Fruit fly (Drosophila melanogaster): ENCODE data around the gene Nep5.

Nep5 gene

dm6 chr3R:27070906-27071498 lies 7.0 kb upstream of the Nep5 start:
- TF ChIP-seq CG12768 (GFP tag; optimal IDR thresholded peaks at IDR 0.05) (peak; percentile 14), Crg-1 (GFP tag; optimal IDR thresholded peaks at IDR 0.05) (no peak), toe (GFP tag; optimal IDR thresholded peaks at IDR 0.05) (no peak), tj (GFP tag; optimal IDR thresholded peaks at IDR 0.05) (no peak), CG11617 (GFP tag; optimal IDR thresholded peaks at IDR 0.05) (no peak), CG5204 (GFP tag; optimal IDR thresholded peaks at IDR 0.05) (no peak), CG7045 (GFP tag; optimal IDR thresholded peaks at IDR 0.05) (no peak), Hr96 (GFP tag; optimal IDR thresholded peaks at IDR 0.05) (no peak), CG14711 (tag; optimal IDR thresholded peaks at IDR 0.05) (no peak), pad (GFP tag; optimal IDR thresholded peaks at IDR 0.05) (no peak), kay (GFP tag; ENCODE audit: borderline replicate concordance) (peak; percentile 69), CG7101 (tag; optimal IDR thresholded peaks at IDR 0.05) (no peak)

dm6 chr3R:27069810-27070625 lies 6.0 kb upstream of the Nep5 start, which contains the start of gene spz:
Gene spz, minus strand, starts transcription at chr3R:27070070.
- no peak for TF ChIP-seq CG14711 (tag; optimal IDR thresholded peaks at IDR 0.05)
- no peak for TF ChIP-seq CG7045 (GFP tag; optimal IDR thresholded peaks at IDR 0.05)
- TF ChIP-seq ovo (GFP tag; optimal IDR thresholded peaks at IDR 0.05) = peak; percentile 40
- TF ChIP-seq cic (GFP tag; optimal IDR thresholded peaks at IDR 0.05) = no peak
- TF ChIP-seq Hr96 (GFP tag; optimal IDR thresholded peaks at IDR 0.05) = no peak
- no peak for TF ChIP-seq CG7101 (tag; optimal IDR thresholded peaks at IDR 0.05)
- no peak for TF ChIP-seq CG5204 (GFP tag; optimal IDR thresholded peaks at IDR 0.05)
- peak; percentile 31 for TF ChIP-seq bab1 (GFP tag; optimal IDR thresholded peaks at IDR 0.05)
- TF ChIP-seq CG12768 (GFP tag; optimal IDR thresholded peaks at IDR 0.05) = peak; percentile 11
- TF ChIP-seq Crg-1 (GFP tag; optimal IDR thresholded peaks at IDR 0.05) = no peak
- TF ChIP-seq Mnt (GFP tag; optimal IDR thresholded peaks at IDR 0.05) = no peak
- no peak for TF ChIP-seq kay (GFP tag; ENCODE audit: borderline replicate concordance)
- peak; percentile 46 for TF ChIP-seq pad (GFP tag; optimal IDR thresholded peaks at IDR 0.05)

dm6 chr3R:27069201-27069600 lies 5.2 kb upstream of the Nep5 start:
- TF ChIP-seq kay (GFP tag; ENCODE audit: borderline replicate concordance) (peak; percentile 75), toe (GFP tag; optimal IDR thresholded peaks at IDR 0.05) (no peak), cic (GFP tag; optimal IDR thresholded peaks at IDR 0.05) (no peak), CG11617 (GFP tag; optimal IDR thresholded peaks at IDR 0.05) (no peak)

dm6 chr3R:27067362-27067761 lies 3.4 kb upstream of the Nep5 start:
- no peak for TF ChIP-seq ovo (GFP tag; optimal IDR thresholded peaks at IDR 0.05)
- peak; percentile 8 for TF ChIP-seq CG14711 (tag; optimal IDR thresholded peaks at IDR 0.05)

dm6 chr3R:27065136-27065535 lies 1.1 kb upstream of the Nep5 start, which contains the start of gene CG43935:
Gene CG43935, plus strand, starts transcription at chr3R:27065436.
- no peak for TF ChIP-seq kay (GFP tag; ENCODE audit: borderline replicate concordance)
- no peak for TF ChIP-seq CG7045 (GFP tag; optimal IDR thresholded peaks at IDR 0.05)
- no peak for TF ChIP-seq cic (GFP tag; optimal IDR thresholded peaks at IDR 0.05)
- no peak for TF ChIP-seq Clk (GFP tag; optimal IDR thresholded peaks at IDR 0.05)
- no peak for TF ChIP-seq Crg-1 (GFP tag; optimal IDR thresholded peaks at IDR 0.05)
- no peak for TF ChIP-seq CG12768 (GFP tag; optimal IDR thresholded peaks at IDR 0.05)
- no peak for TF ChIP-seq bab1 (GFP tag; optimal IDR thresholded peaks at IDR 0.05)
- no peak for TF ChIP-seq Hr96 (GFP tag; optimal IDR thresholded peaks at IDR 0.05)
- TF ChIP-seq CG5204 (GFP tag; optimal IDR thresholded peaks at IDR 0.05) = no peak
- no peak for TF ChIP-seq CG7101 (tag; optimal IDR thresholded peaks at IDR 0.05)
- no peak for TF ChIP-seq CG11617 (GFP tag; optimal IDR thresholded peaks at IDR 0.05)
- no peak for TF ChIP-seq CG14711 (tag; optimal IDR thresholded peaks at IDR 0.05)
- no peak for TF ChIP-seq Mnt (GFP tag; optimal IDR thresholded peaks at IDR 0.05)
- TF ChIP-seq cnc (optimal IDR thresholded peaks at IDR 0.05) = no peak
- TF ChIP-seq ovo (GFP tag; optimal IDR thresholded peaks at IDR 0.05) = no peak
- TF ChIP-seq CG33017 (tag; optimal IDR thresholded peaks at IDR 0.05) = no peak
- TF ChIP-seq CG1620 (GFP tag; optimal IDR thresholded peaks at IDR 0.05) = no peak

- TF ChIP-seq CG7101 (tag; optimal IDR thresholded peaks at IDR 0.05) = no peak
- TF ChIP-seq CG5204 (GFP tag; optimal IDR thresholded peaks at IDR 0.05) = no peak
- no peak for TF ChIP-seq kay (GFP tag; ENCODE audit: borderline replicate concordance)
- TF ChIP-seq CG7045 (GFP tag; optimal IDR thresholded peaks at IDR 0.05) = no peak
- no peak for TF ChIP-seq pad (GFP tag; optimal IDR thresholded peaks at IDR 0.05)
- TF ChIP-seq bab1 (GFP tag; optimal IDR thresholded peaks at IDR 0.05) = no peak
- TF ChIP-seq Crg-1 (GFP tag; optimal IDR thresholded peaks at IDR 0.05) = no peak
- TF ChIP-seq Mnt (GFP tag; optimal IDR thresholded peaks at IDR 0.05) = no peak
- no peak for TF ChIP-seq Hr96 (GFP tag; optimal IDR thresholded peaks at IDR 0.05)
- no peak for TF ChIP-seq CG14711 (tag; optimal IDR thresholded peaks at IDR 0.05)
- TF ChIP-seq CG11617 (GFP tag; optimal IDR thresholded peaks at IDR 0.05) = no peak
- no peak for TF ChIP-seq CG12768 (GFP tag; optimal IDR thresholded peaks at IDR 0.05)
- TF ChIP-seq tj (GFP tag; optimal IDR thresholded peaks at IDR 0.05) = no peak
- no peak for TF ChIP-seq toe (GFP tag; optimal IDR thresholded peaks at IDR 0.05)
- TF ChIP-seq cic (GFP tag; optimal IDR thresholded peaks at IDR 0.05) = no peak
These were observed 2.1 kb downstream of the Nep5 start, which contains the start of gene CG34292 for dm6 chr3R:27061916-27062315. Gene CG34292, plus strand, starts transcription at chr3R:27062216.

All from whole organism, adult.